Fruit fly (Drosophila melanogaster): ENCODE results near the gene Sodh1.

Sodh1 gene

DNA sequence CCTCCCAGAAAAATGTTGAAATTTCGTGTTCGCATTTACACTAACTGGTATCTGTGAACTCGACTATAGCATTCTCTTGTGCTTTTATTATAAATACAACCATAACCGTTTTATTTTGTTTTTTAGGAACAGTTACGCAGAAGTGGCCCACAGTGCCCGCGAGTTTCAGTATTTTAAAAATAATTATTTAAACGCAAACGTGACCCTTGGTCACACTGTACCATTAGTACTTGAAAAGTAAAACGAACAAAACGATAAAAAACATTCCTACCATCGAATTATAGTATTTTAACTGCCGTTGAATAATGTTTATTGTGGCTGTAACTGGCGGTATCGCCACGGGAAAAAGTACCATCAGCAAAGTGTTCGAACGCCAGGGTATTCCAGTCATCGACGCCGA is 29.8 kb downstream of the Sodh1 start, which contains the start of gene Dpck (continued):
- TF ChIP-seq ss (GFP tag; optimal IDR thresholded peaks at IDR 0.05) = peak; percentile 29 to 50
- TF ChIP-seq pdm3 (GFP tag; optimal IDR thresholded peaks at IDR 0.05) = peak; percentile 65
- TF ChIP-seq fd85E (GFP tag; optimal IDR thresholded peaks at IDR 0.05) = no peak
- peak; percentile 81 for TF ChIP-seq svp (GFP tag)
- peak; percentile 27 for TF ChIP-seq Hr39 (GFP tag; optimal IDR thresholded peaks at IDR 0.05)
- no peak for TF ChIP-seq lz (GFP tag; optimal IDR thresholded peaks at IDR 0.05)
- TF ChIP-seq CG9139 (GFP tag; optimal IDR thresholded peaks at IDR 0.05) = peak; percentile 62
- TF ChIP-seq esn (GFP tag; optimal IDR thresholded peaks at IDR 0.05) = peak; percentile 41
- peak; percentile 47 for TF ChIP-seq acj6 (GFP tag; optimal IDR thresholded peaks at IDR 0.05)
- TF ChIP-seq CG1621 (tag; optimal IDR thresholded peaks at IDR 0.05) = no peak
- TF ChIP-seq CG8319 (GFP tag; optimal IDR thresholded peaks at IDR 0.05) = no peak
- TF ChIP-seq Eip75B (GFP tag; optimal IDR thresholded peaks at IDR 0.05) = peak; percentile 42
- peak; percentile 63; the same call in 2 of the 3 replicates for TF ChIP-seq CG8119 (GFP tag; IDR thresholded peaks at IDR 0.05)
- TF ChIP-seq CG34406 (GFP tag; optimal IDR thresholded peaks at IDR 0.05) = peak; percentile 14
- TF ChIP-seq CG3919 (GFP tag; optimal IDR thresholded peaks at IDR 0.05) = peak; percentile 51
- TF ChIP-seq Gug (GFP tag; IDR thresholded peaks at IDR 0.05) = no peak
- TF ChIP-seq eg (GFP tag; IDR thresholded peaks at IDR 0.05) = peak; percentile 63
- peak; percentile 35; the same call in 1 of the 2 replicates for TF ChIP-seq CG15336 (GFP tag; IDR thresholded peaks at IDR 0.05)
- TF ChIP-seq CG6163 (GFP tag; IDR thresholded peaks at IDR 0.05) = peak; percentile 68
- TF ChIP-seq cyc (GFP tag; optimal IDR thresholded peaks at IDR 0.05) = peak; percentile 19
- TF ChIP-seq dsx (GFP tag; optimal IDR thresholded peaks at IDR 0.05; ENCODE audit: poor library complexity, severe bottlenecking) = peak; percentile 40
- peak; percentile 33 for TF ChIP-seq spab (GFP tag; optimal IDR thresholded peaks at IDR 0.05)
- no peak for TF ChIP-seq CG6854 (GFP tag; optimal IDR thresholded peaks at IDR 0.05)
- TF ChIP-seq Ets21C (GFP tag; optimal IDR thresholded peaks at IDR 0.05) = no peak
- no peak for TF ChIP-seq Eip93F (GFP tag; optimal IDR thresholded peaks at IDR 0.05)
- TF ChIP-seq CG6276 (GFP tag; optimal IDR thresholded peaks at IDR 0.05) = peak; percentile 48
- no peak for TF ChIP-seq achi (GFP tag; optimal IDR thresholded peaks at IDR 0.05)
- peak; percentile 33 for TF ChIP-seq CG6808 (GFP tag; optimal IDR thresholded peaks at IDR 0.05)
- peak; percentile 15 for TF ChIP-seq fd59A (GFP tag; optimal IDR thresholded peaks at IDR 0.05)
- TF ChIP-seq CG7368 (GFP tag; optimal IDR thresholded peaks at IDR 0.05) = no peak

DNA sequence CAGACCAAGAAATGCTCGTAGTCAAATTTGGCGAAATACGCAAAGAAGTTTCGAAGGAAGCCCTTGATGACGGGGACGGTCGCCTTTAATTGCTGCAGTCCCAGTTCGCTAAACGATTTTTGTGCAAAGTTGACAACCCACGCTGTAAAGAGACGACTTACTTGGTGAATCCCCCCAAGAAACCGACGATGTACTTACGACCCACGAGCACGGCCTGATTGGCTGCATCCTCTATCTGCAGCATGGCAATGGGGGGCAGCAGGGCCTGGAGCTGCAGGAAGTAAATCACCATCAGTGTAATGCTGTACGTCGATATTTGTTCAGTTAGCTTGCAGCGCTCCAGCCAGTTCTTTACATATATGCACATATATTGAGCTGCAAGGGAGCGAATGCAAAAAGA is 31.6 kb downstream of the Sodh1 start:
- TF ChIP-seq CG1621 (tag; optimal IDR thresholded peaks at IDR 0.05) = no peak
- no peak for TF ChIP-seq vri (GFP tag; optimal IDR thresholded peaks at IDR 0.05)
- peak; percentile 88 for TF ChIP-seq svp (GFP tag)
- no peak for TF ChIP-seq CG8319 (GFP tag; optimal IDR thresholded peaks at IDR 0.05)

DNA sequence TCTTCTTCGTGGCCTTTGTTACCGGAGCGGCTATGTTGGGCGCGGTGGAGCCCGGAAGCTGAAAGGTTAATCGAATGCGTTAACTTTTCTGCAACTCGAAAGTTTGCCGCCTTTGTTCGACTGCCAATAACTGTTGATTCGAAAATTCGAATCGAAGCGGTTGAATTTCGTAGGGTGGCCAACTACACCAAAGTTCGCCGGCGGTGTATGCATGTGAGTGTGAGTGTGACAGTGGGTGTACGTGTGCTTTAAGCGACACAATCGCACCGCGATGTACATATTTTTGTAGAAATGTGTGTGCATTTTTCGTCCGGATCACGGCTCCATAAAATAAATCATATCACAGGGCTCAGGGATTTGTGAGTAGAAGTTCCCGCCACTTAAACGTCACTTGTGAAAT is 33.3 kb downstream of the Sodh1 start:
- TF ChIP-seq Sox14 (GFP tag; optimal IDR thresholded peaks at IDR 0.05) (peak; percentile 21), CG9139 (GFP tag; optimal IDR thresholded peaks at IDR 0.05) (no peak)

DNA sequence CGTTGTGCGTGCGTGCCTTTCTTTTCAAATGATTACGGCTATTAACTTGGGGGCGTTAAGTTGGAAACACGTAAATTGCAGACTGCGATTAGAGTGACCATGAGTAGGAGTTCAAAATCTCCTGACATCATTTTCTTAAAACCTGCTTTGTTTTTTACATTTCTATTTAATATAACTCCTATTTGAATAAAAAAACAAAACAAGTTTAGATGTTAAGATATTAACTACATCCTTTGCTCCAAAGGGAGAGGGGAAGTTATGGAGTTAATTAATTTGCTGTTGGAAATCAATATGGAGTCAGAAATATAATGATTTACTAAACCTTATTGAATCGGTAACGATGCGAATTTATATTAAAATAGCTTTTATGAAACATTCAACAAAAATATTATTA is 33.8 kb downstream of the Sodh1 start, which contains the start of gene Tailor:
Tailor (minus strand) TSS at position 101 of the 394 bp plus-strand sequence.
- TF ChIP-seq Smox (GFP tag; optimal IDR thresholded peaks at IDR 0.05) (no peak), CG11902 (GFP tag; optimal IDR thresholded peaks at IDR 0.05) (no peak), svp (GFP tag) (peak; percentile 42)
